Fruit fly (Drosophila melanogaster): ENCODE results near the gene esg.

dm6 chr2L:15343367-15343893, 9.8 kb downstream of the esg start:
- no peak for TF ChIP-seq lola (GFP tag; optimal IDR thresholded peaks at IDR 0.05)
- TF ChIP-seq Myc (optimal IDR thresholded peaks at IDR 0.05), result no peak
- no peak for TF ChIP-seq Dif (GFP tag; optimal IDR thresholded peaks at IDR 0.05; ENCODE audit: partially characterized antibody)
- no peak for TF ChIP-seq GATAd (GFP tag; optimal IDR thresholded peaks at IDR 0.05)
- no peak for TF ChIP-seq dsf (GFP tag; optimal IDR thresholded peaks at IDR 0.05; ENCODE audit: borderline replicate concordance)
- no peak for TF ChIP-seq usp (GFP tag; optimal IDR thresholded peaks at IDR 0.05)
- no peak for TF ChIP-seq dl (GFP tag; optimal IDR thresholded peaks at IDR 0.05; ENCODE audit: insufficient read depth in 1 of 2, partially characterized antibody in 2 of 2)
- no peak for TF ChIP-seq sv (GFP tag; optimal IDR thresholded peaks at IDR 0.05)
- TF ChIP-seq sage (GFP tag; optimal IDR thresholded peaks at IDR 0.05), result no peak
- no peak for TF ChIP-seq brk (GFP tag; optimal IDR thresholded peaks at IDR 0.05)
- TF ChIP-seq Dfd (GFP tag; optimal IDR thresholded peaks at IDR 0.05), result no peak
